Worm (Caenorhabditis elegans): ENCODE results near the gene C07G2.5.

Gene C07G2.5

ce11 chrIII:4508064-4508905 lies 9.4 kb upstream of the C07G2.5 start, which contains the start of the genes cct-5 and F25F2.1:
Gene cct-5 (minus strand): TSS chrIII:4508114.
Gene F25F2.1 (plus strand): TSS chrIII:4508855.
- TF ChIP-seq lin-13 (GFP tag; optimal IDR thresholded peaks at IDR 0.05) (peak; percentile 73), daf-16 (GFP tag; optimal IDR thresholded peaks at IDR 0.05) (no peak), daf-16 (tag; optimal IDR thresholded peaks at IDR 0.05) (no peak), hlh-30 (tag; optimal IDR thresholded peaks at IDR 0.05; ENCODE audit: insufficient read depth) (peak; percentile 77), nhr-41 (GFP tag; IDR thresholded peaks at IDR 0.05) (no peak), dve-1 (tag; optimal IDR thresholded peaks at IDR 0.05; ENCODE audit: insufficient read depth) (peak; percentile 35), spr-3 (GFP tag; optimal IDR thresholded peaks at IDR 0.05) (no peak), zfp-3 (GFP tag; conservative IDR thresholded peaks at IDR 0.05) (no peak), unc-130 (GFP tag; optimal IDR thresholded peaks at IDR 0.05) (peak; percentile 76), mes-2 (tag; optimal IDR thresholded peaks at IDR 0.05; ENCODE audit: poor library complexity, severe bottlenecking) (peak; percentile 70), mep-1 (tag; optimal IDR thresholded peaks at IDR 0.05) (peak; percentile 67), mxl-2 (GFP tag; conservative IDR thresholded peaks at IDR 0.05) (no peak), hmg-1.1 (GFP tag; IDR thresholded peaks at IDR 0.05) (peak; percentile 56), T20F7.1 (GFP tag; optimal IDR thresholded peaks at IDR 0.05) (peak; percentile 54), dpl-1 (GFP tag; optimal IDR thresholded peaks at IDR 0.05) (peak; percentile 85), ZK337.2 (GFP tag; IDR thresholded peaks at IDR 0.05) (no peak), arid-1 (GFP tag; conservative IDR thresholded peaks at IDR 0.05) (peak; percentile 53; the same call in 1 of the 2 replicates), dmd-6 (GFP tag; IDR thresholded peaks at IDR 0.05) (0 out of 2 replicates have a peak, but pooled peaks have one; percentile 22), mxl-3 (GFP tag; optimal IDR thresholded peaks at IDR 0.05) (no peak), php-3 (GFP tag; IDR thresholded peaks at IDR 0.05) (no peak), hlh-11 (tag; optimal IDR thresholded peaks at IDR 0.05) (peak; percentile 39), ZK546.5 (tag; optimal IDR thresholded peaks at IDR 0.05) (no peak), duxl-1 (tag; optimal IDR thresholded peaks at IDR 0.05; ENCODE audit: poor library complexity) (no peak), hif-1 (tag; optimal IDR thresholded peaks at IDR 0.05) (peak in 1 of 2 experiments; percentile 8), nhr-6 (tag; optimal IDR thresholded peaks at IDR 0.05) (peak; percentile 74), F49E8.2 (tag; optimal IDR thresholded peaks at IDR 0.05; ENCODE audit: borderline replicate concordance) (no peak), lsy-2 (tag; optimal IDR thresholded peaks at IDR 0.05) (peak in 1 of 2 experiments; percentile 95), lin-38 (GFP tag; IDR thresholded peaks at IDR 0.05) (peak; percentile 68), nhr-11 (tag; optimal IDR thresholded peaks at IDR 0.05) (peak; percentile 19), aha-1 (tag) (peak; percentile 92), nhr-28 (tag; optimal IDR thresholded peaks at IDR 0.05) (peak; percentile 29), nhr-102 (tag; optimal IDR thresholded peaks at IDR 0.05) (no peak), ceh-62 (tag; optimal IDR thresholded peaks at IDR 0.05) (no peak), nhr-10 (tag; optimal IDR thresholded peaks at IDR 0.05) (no peak), F37D6.2 (tag; optimal IDR thresholded peaks at IDR 0.05) (no peak), ztf-7 (tag; optimal IDR thresholded peaks at IDR 0.05) (peak; percentile 69), nhr-77 (tag; optimal IDR thresholded peaks at IDR 0.05) (peak; percentile 26), rbr-2 (tag; optimal IDR thresholded peaks at IDR 0.05) (peak; percentile 26), zfp-2 (tag; optimal IDR thresholded peaks at IDR 0.05) (no peak), ztf-11 (tag; optimal IDR thresholded peaks at IDR 0.05) (no peak), mdl-1 (tag; optimal IDR thresholded peaks at IDR 0.05) (no peak), tra-1 (GFP tag; IDR thresholded peaks at IDR 0.05) (no peak)

Data from whole organism, L4 larva.